Fruit fly (Drosophila melanogaster) whole organism, larva: ENCODE results near the gene fh.

Experiments used
- noc ChIP-seq: fragments of 200-800 bp; sonication (Bioruptor generic); optimal IDR thresholded peaks from 3 replicates; lab custom pipeline; 2019; ENCODE audit warnings: missing biosample characterization, mild to moderate bottlenecking, missing genetic modification characterization, moderate library complexity

Gene fh

DNA sequence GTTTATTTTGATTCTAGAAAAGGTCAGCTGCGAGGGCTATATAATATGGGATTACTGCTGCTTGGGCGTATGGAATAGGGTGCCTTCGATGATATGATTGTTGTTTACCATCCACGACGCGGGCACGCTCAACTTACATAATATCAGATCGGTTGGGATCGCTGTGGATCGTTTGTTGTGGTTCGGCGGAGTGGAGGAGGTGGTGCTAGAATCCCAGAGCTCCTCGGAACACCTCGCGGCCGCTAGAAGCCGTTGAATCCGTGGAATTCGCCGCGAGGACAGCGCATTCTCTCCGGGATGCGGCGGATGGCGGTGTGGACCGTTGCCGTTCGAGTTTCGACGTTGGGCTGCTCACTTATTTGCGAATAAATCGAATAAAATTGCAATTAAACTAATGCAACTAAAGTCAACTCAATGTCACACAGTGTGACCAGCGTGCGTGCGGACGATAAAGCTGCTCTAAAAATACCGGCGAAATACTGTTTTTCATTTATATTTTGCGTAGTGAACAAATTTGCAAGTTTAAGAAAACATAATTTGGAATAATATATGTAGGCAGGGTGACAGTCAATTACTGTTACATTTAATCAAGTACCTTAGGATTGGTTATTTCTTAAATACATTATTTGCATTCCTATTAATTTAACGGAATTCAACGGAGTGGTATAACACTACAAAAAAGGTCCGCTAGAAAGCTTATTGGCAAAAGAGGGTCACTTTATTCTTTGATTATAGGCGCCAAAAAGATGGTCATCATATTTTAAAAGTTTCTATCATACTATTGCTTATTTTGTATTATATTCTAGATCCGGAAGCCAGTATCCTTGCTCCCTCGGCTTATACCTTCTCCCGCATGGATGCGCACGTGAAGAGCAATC is 45.3 kb downstream of the fh start, which contains the start of gene CG7766:
CG7766 (minus strand) TSS at position 432 of the 878 bp plus-strand sequence.
- TF ChIP-seq noc (tag; lab: Kevin White, UChicago), result no peak

dm6 chrX:9102125-9102524 is 46.7 kb downstream of the fh start:
- TF ChIP-seq noc (tag; lab: Kevin White, UChicago), result no peak
